Worm (Caenorhabditis elegans): Measurements from ENCODE around the gene F56A11.5.

Gene F56A11.5

ce11 chrIV:522566-522965 is 48.1 kb downstream of the F56A11.5 start:
- TF ChIP-seq peb-1 (tag; optimal IDR thresholded peaks at IDR 0.05) (no peak), elt-3 (tag; optimal IDR thresholded peaks at IDR 0.05) (no peak), ztf-4 (tag; optimal IDR thresholded peaks at IDR 0.05) (no peak), R02D3.7 (tag; optimal IDR thresholded peaks at IDR 0.05) (no peak), zag-1 (tag; optimal IDR thresholded peaks at IDR 0.05) (no peak), C34F6.9 (tag; optimal IDR thresholded peaks at IDR 0.05) (no peak), mbf-1 (tag; optimal IDR thresholded peaks at IDR 0.05) (no peak), ZK546.5 (tag; optimal IDR thresholded peaks at IDR 0.05) (no peak), Y55F3AM.14 (GFP tag; optimal IDR thresholded peaks at IDR 0.05) (no peak), crh-2 (tag; optimal IDR thresholded peaks at IDR 0.05) (no peak), unc-55 (GFP tag; optimal IDR thresholded peaks at IDR 0.05) (no peak), ztf-11 (tag; optimal IDR thresholded peaks at IDR 0.05) (no peak), ztf-1 (GFP tag; conservative IDR thresholded peaks at IDR 0.05) (no peak), skn-1 (tag; optimal IDR thresholded peaks at IDR 0.05) (no peak), lin-11 (tag; optimal IDR thresholded peaks at IDR 0.05) (no peak), sma-9 (GFP tag; optimal IDR thresholded peaks at IDR 0.05) (no peak), sma-9 (tag; optimal IDR thresholded peaks at IDR 0.05) (no peak), nhr-11 (tag; optimal IDR thresholded peaks at IDR 0.05) (no peak), sma-3 (GFP tag; optimal IDR thresholded peaks at IDR 0.05) (no peak), blmp-1 (tag; optimal IDR thresholded peaks at IDR 0.05; ENCODE audit: insufficient read depth) (no peak), lin-13 (GFP tag; optimal IDR thresholded peaks at IDR 0.05) (no peak)

ce11 chrIV:519409-519808 is 51.2 kb downstream of the F56A11.5 start, which contains the start of gene pig-1:
Gene pig-1 (minus strand): TSS chrIV:519457.
- TF ChIP-seq C34F6.9 (tag; optimal IDR thresholded peaks at IDR 0.05) (peak; percentile 74), nhr-11 (tag; optimal IDR thresholded peaks at IDR 0.05) (no peak), alr-1 (tag; optimal IDR thresholded peaks at IDR 0.05) (no peak), mdl-1 (tag; optimal IDR thresholded peaks at IDR 0.05) (peak in 1 of 2 experiments; percentile 52), egl-27 (tag; optimal IDR thresholded peaks at IDR 0.05) (peak; percentile 30), nhr-129 (tag; optimal IDR thresholded peaks at IDR 0.05) (peak; percentile 27), ceh-16 (tag; optimal IDR thresholded peaks at IDR 0.05) (peak; percentile 15), sem-4 (tag; optimal IDR thresholded peaks at IDR 0.05) (peak; percentile 28), sma-3 (GFP tag; optimal IDR thresholded peaks at IDR 0.05) (peak; percentile 57), nhr-237 (tag; optimal IDR thresholded peaks at IDR 0.05) (no peak), lin-13 (GFP tag; optimal IDR thresholded peaks at IDR 0.05) (no peak), nhr-21 (tag; optimal IDR thresholded peaks at IDR 0.05) (peak; percentile 53), lsy-2 (tag; optimal IDR thresholded peaks at IDR 0.05) (peak; percentile 24 to 86), gmeb-1 (tag; optimal IDR thresholded peaks at IDR 0.05) (peak; percentile 90), ZK546.5 (tag; optimal IDR thresholded peaks at IDR 0.05) (no peak), sma-9 (GFP tag; optimal IDR thresholded peaks at IDR 0.05) (peak; percentile 61), sma-9 (tag; optimal IDR thresholded peaks at IDR 0.05) (no peak), lin-39 (tag; optimal IDR thresholded peaks at IDR 0.05) (no peak), unc-55 (GFP tag; optimal IDR thresholded peaks at IDR 0.05) (peak; percentile 71), crh-2 (tag; optimal IDR thresholded peaks at IDR 0.05) (peak; percentile 65), lin-11 (tag; optimal IDR thresholded peaks at IDR 0.05) (peak; percentile 50), F13H6.1 (tag; optimal IDR thresholded peaks at IDR 0.05) (no peak), mab-5 (tag; optimal IDR thresholded peaks at IDR 0.05) (peak; percentile 14)

All from whole organism, L2 larva.